Worm (Caenorhabditis elegans) whole organism, L2 larva: ENCODE results near the gene Y75B12B.13.

Experiments
- Y55F3AM.14 ChIP-seq: fragments of 200-800 bp; sonication (Bioruptor generic); optimal IDR thresholded peaks from 2 replicates; lab custom pipeline; 2018; ENCODE audit warnings: mild to moderate bottlenecking, missing genetic modification characterization, missing compliant biosample characterization
- lin-13 ChIP-seq: fragments of 150-350 bp; optimal IDR thresholded peaks from 2 replicates; lab custom pipeline; 2014; ENCODE audit warnings: missing biosample characterization, missing genetic modification reagents, missing genetic modification characterization

- no peak for TF ChIP-seq lin-13 (GFP tag; lab: Kevin White, UChicago)
- TF ChIP-seq Y55F3AM.14 (GFP tag; lab: Kevin White, UChicago): no peak
Observed at ce11 chrV:15221330-15221729, 27.5 kb upstream of the Y75B12B.13 start, which contains the start of gene irld-25.
